Fruit fly (Drosophila melanogaster) whole organism, prepupa: Measurements from ENCODE around the gene CG18507.

ENCODE experiments used
- Blimp-1 ChIP-seq: fragments of 200-800 bp; sonication (Bioruptor generic); optimal IDR thresholded peaks from 3 replicates; lab custom pipeline; 2017; ENCODE audit warnings: missing biosample characterization, missing genetic modification characterization, mild to moderate bottlenecking, moderate library complexity, missing genetic modification reagents
- CG10631 ChIP-seq: fragments of 200-800 bp; sonication (Bioruptor generic); optimal IDR thresholded peaks from 2 replicates; lab custom pipeline; 2016; ENCODE audit warnings: missing biosample characterization, missing genetic modification characterization
- CG10669 ChIP-seq: fragments of 200-800 bp; sonication (Bioruptor generic); optimal IDR thresholded peaks from 3 replicates; lab custom pipeline; 2018; ENCODE audit warnings: missing biosample characterization, mild to moderate bottlenecking, missing genetic modification characterization, moderate library complexity
- CG11294 ChIP-seq: fragments of 200-800 bp; sonication (Bioruptor generic); IDR thresholded peaks from 2 replicates; pipeline ENCODE4 v1.3.6; 2022; ENCODE audit warnings: missing biosample characterization, missing genetic modification characterization
- CG11762 ChIP-seq: fragments of 200-800 bp; sonication (Bioruptor generic); optimal IDR thresholded peaks from 3 replicates; lab custom pipeline; 2016; ENCODE audit warnings: missing biosample characterization, missing genetic modification characterization; ENCODE audit not compliant: insufficient read depth
- CG11902 ChIP-seq: fragments of 200-800 bp; sonication (Bioruptor generic); optimal IDR thresholded peaks from 3 replicates; lab custom pipeline; 2016; ENCODE audit warnings: missing biosample characterization, missing genetic modification characterization
- CG15336 ChIP-seq: fragments of 200-800 bp; sonication (Bioruptor generic); IDR thresholded peaks from 2 replicates; pipeline ENCODE4 v1.3.6; 2022; ENCODE audit warnings: missing biosample characterization, missing genetic modification characterization
- CG1621 ChIP-seq: fragments of 200-800 bp; sonication (Bioruptor generic); optimal IDR thresholded peaks from 3 replicates; lab custom pipeline; 2018; ENCODE audit warnings: missing biosample characterization, mild to moderate bottlenecking, missing genetic modification characterization
- CG3032 ChIP-seq: fragments of 200-800 bp; optimal IDR thresholded peaks from 2 replicates; lab custom pipeline; 2019; ENCODE audit warnings: missing biosample characterization, mild to moderate bottlenecking, missing genetic modification characterization, moderate library complexity
- CG31627 ChIP-seq: fragments of 200-800 bp; sonication (Bioruptor generic); optimal IDR thresholded peaks from 3 replicates; lab custom pipeline; 2016; ENCODE audit warnings: missing biosample characterization, missing genetic modification characterization
- CG32006 ChIP-seq: fragments of 200-800 bp; sonication (Bioruptor generic); optimal IDR thresholded peaks from 3 replicates; lab custom pipeline; 2017; ENCODE audit warnings: missing biosample characterization, mild to moderate bottlenecking, missing genetic modification characterization
- CG34406 ChIP-seq: fragments of 200-800 bp; sonication (Bioruptor generic); optimal IDR thresholded peaks from 3 replicates; lab custom pipeline; 2016; ENCODE audit warnings: missing biosample characterization, missing genetic modification characterization
- CG3919 ChIP-seq: fragments of 200-800 bp; sonication (Bioruptor generic); optimal IDR thresholded peaks from 3 replicates; lab custom pipeline; 2016; ENCODE audit warnings: missing biosample characterization, missing genetic modification characterization
- CG4318 ChIP-seq: fragments of 200-800 bp; sonication (Bioruptor generic); optimal IDR thresholded peaks from 3 replicates; lab custom pipeline; 2017; ENCODE audit warnings: missing biosample characterization, mild to moderate bottlenecking, missing genetic modification characterization
- CG6163 ChIP-seq: fragments of 200-800 bp; sonication (Bioruptor generic); IDR thresholded peaks from 3 replicates; pipeline ENCODE4 v1.3.6; 2022; ENCODE audit warnings: missing biosample characterization, missing genetic modification characterization
- CG6276 ChIP-seq: fragments of 200-800 bp; sonication (Bioruptor generic); optimal IDR thresholded peaks from 2 replicates; lab custom pipeline; 2017; ENCODE audit warnings: missing biosample characterization, mild to moderate bottlenecking, missing genetic modification characterization
- CG6792 ChIP-seq: fragments of 200-800 bp; sonication (Bioruptor generic); optimal IDR thresholded peaks from 3 replicates; lab custom pipeline; 2016; ENCODE audit warnings: missing biosample characterization, missing genetic modification characterization
- CG6808 ChIP-seq: fragments of 200-800 bp; sonication (Bioruptor generic); optimal IDR thresholded peaks from 3 replicates; lab custom pipeline; 2017; ENCODE audit warnings: missing biosample characterization, missing genetic modification characterization, mild to moderate bottlenecking, moderate library complexity, missing genetic modification reagents
- CG6854 ChIP-seq: fragments of 200-800 bp; sonication (Bioruptor generic); optimal IDR thresholded peaks from 2 replicates; lab custom pipeline; 2017; ENCODE audit warnings: missing biosample characterization, mild to moderate bottlenecking, missing genetic modification characterization
- CG8119 ChIP-seq: fragments of 200-800 bp; sonication (Bioruptor generic); IDR thresholded peaks from 3 replicates; pipeline ENCODE4 v1.3.6; 2022; ENCODE audit warnings: missing biosample characterization, missing genetic modification characterization
- CG8632 ChIP-seq: fragments of 200-800 bp; sonication (Bioruptor generic); optimal IDR thresholded peaks from 3 replicates; lab custom pipeline; 2016; ENCODE audit warnings: missing biosample characterization, missing genetic modification characterization
- CG9139 ChIP-seq: fragments of 200-800 bp; sonication (Bioruptor generic); optimal IDR thresholded peaks from 3 replicates; lab custom pipeline; 2017; ENCODE audit warnings: missing biosample characterization, mild to moderate bottlenecking, missing genetic modification characterization
- Eip75B ChIP-seq: fragments of 200-800 bp; sonication (Bioruptor generic); optimal IDR thresholded peaks from 3 replicates; lab custom pipeline; 2016; ENCODE audit warnings: missing biosample characterization, missing genetic modification characterization
- Eip78C ChIP-seq: fragments of 200-800 bp; sonication (Bioruptor generic); peaks from one replicate; lab custom pipeline; 2016; ENCODE audit warnings: missing biosample characterization, missing genetic modification characterization
- Eip93F ChIP-seq: fragments of 200-800 bp; sonication (Bioruptor generic); optimal IDR thresholded peaks from 2 replicates; lab custom pipeline; 2016; ENCODE audit warnings: missing biosample characterization, mild to moderate bottlenecking, missing genetic modification characterization
- Ets96B ChIP-seq: fragments of 200-800 bp; optimal IDR thresholded peaks from 2 replicates; lab custom pipeline; 2019; ENCODE audit warnings: missing biosample characterization, mild to moderate bottlenecking, missing genetic modification characterization, moderate library complexity
- Gug ChIP-seq: fragments of 200-800 bp; sonication (Bioruptor generic); IDR thresholded peaks from 2 replicates; pipeline ENCODE4 v1.3.6; 2022; ENCODE audit warnings: missing biosample characterization, missing genetic modification characterization
- Lpt ChIP-seq: fragments of 200-800 bp; sonication (Bioruptor generic); optimal IDR thresholded peaks from 3 replicates; lab custom pipeline; 2016; ENCODE audit warnings: missing biosample characterization, missing genetic modification characterization
- Met ChIP-seq: fragments of 200-800 bp; sonication (Bioruptor generic); optimal IDR thresholded peaks from 3 replicates; lab custom pipeline; 2016; ENCODE audit warnings: missing biosample characterization, missing genetic modification characterization
- OdsH ChIP-seq: fragments of 200-800 bp; sonication (Bioruptor generic); optimal IDR thresholded peaks from 3 replicates; lab custom pipeline; 2016; ENCODE audit warnings: missing biosample characterization, missing genetic modification characterization
- Sox14 ChIP-seq: fragments of 200-800 bp; sonication (Bioruptor generic); optimal IDR thresholded peaks from 3 replicates; lab custom pipeline; 2016; ENCODE audit warnings: missing biosample characterization, missing genetic modification characterization
- acj6 ChIP-seq: fragments of 200-800 bp; sonication (Bioruptor generic); optimal IDR thresholded peaks from 3 replicates; lab custom pipeline; 2016; ENCODE audit warnings: missing biosample characterization, missing genetic modification characterization
- dac ChIP-seq: fragments of 200-800 bp; sonication (Bioruptor generic); optimal IDR thresholded peaks from 2 replicates; lab custom pipeline; 2017; ENCODE audit warnings: missing biosample characterization, mild to moderate bottlenecking, missing genetic modification characterization
- dsx ChIP-seq: fragments of 200-800 bp; optimal IDR thresholded peaks from 3 replicates; lab custom pipeline; 2019; ENCODE audit warnings: missing biosample characterization, mild to moderate bottlenecking, missing genetic modification characterization, moderate library complexity; ENCODE audit not compliant: poor library complexity, severe bottlenecking
- eg ChIP-seq: fragments of 200-800 bp; sonication (Bioruptor generic); IDR thresholded peaks from 3 replicates; pipeline ENCODE4 v1.3.6; 2022; ENCODE audit warnings: missing biosample characterization, missing genetic modification characterization
- esn ChIP-seq: fragments of 200-800 bp; sonication (Bioruptor generic); optimal IDR thresholded peaks from 2 replicates; lab custom pipeline; 2016; ENCODE audit warnings: missing biosample characterization, mild to moderate bottlenecking, missing genetic modification characterization, moderate library complexity
- fd59A ChIP-seq: fragments of 200-800 bp; sonication (Bioruptor generic); optimal IDR thresholded peaks from 2 replicates; lab custom pipeline; 2017; ENCODE audit warnings: missing biosample characterization, mild to moderate bottlenecking, missing genetic modification characterization, missing genetic modification reagents
- fd85E ChIP-seq: fragments of 200-800 bp; sonication (Bioruptor generic); optimal IDR thresholded peaks from 3 replicates; lab custom pipeline; 2016; ENCODE audit warnings: missing biosample characterization, missing genetic modification characterization
- fkh ChIP-seq: fragments of 200-800 bp; sonication (Bioruptor generic); optimal IDR thresholded peaks from 3 replicates; lab custom pipeline; 2017; ENCODE audit warnings: missing biosample characterization, mild to moderate bottlenecking, missing genetic modification characterization, moderate library complexity
- lz ChIP-seq: fragments of 200-800 bp; sonication (Bioruptor generic); optimal IDR thresholded peaks from 3 replicates; lab custom pipeline; 2016; ENCODE audit warnings: missing biosample characterization, missing genetic modification characterization
- net ChIP-seq: fragments of 200-800 bp; sonication (Bioruptor generic); optimal IDR thresholded peaks from 3 replicates; lab custom pipeline; 2016; ENCODE audit warnings: missing biosample characterization, missing genetic modification characterization
- pdm3 ChIP-seq: fragments of 200-800 bp; sonication (Bioruptor generic); optimal IDR thresholded peaks from 3 replicates; lab custom pipeline; 2016; ENCODE audit warnings: missing biosample characterization, missing genetic modification characterization
- salr ChIP-seq, 2 experiments: fragments of 200-800 bp; sonication (Bioruptor generic); optimal IDR thresholded peaks; 3 replicates each; lab custom pipeline; 2016 to 2018; ENCODE audit warnings: missing biosample characterization in 2 of 2, missing genetic modification characterization in 2 of 2, mild to moderate bottlenecking in 1 of 2
- spab ChIP-seq: fragments of 200-800 bp; sonication (Bioruptor generic); optimal IDR thresholded peaks from 2 replicates; lab custom pipeline; 2017; ENCODE audit warnings: missing biosample characterization, mild to moderate bottlenecking, missing genetic modification characterization, missing genetic modification reagents
- ss ChIP-seq, 2 experiments: fragments of 200-800 bp; sonication (Bioruptor generic); optimal IDR thresholded peaks; 2 replicates in 1 of 2; 3 replicates in 1 of 2; lab custom pipeline; 2017 to 2018; ENCODE audit warnings: mild to moderate bottlenecking in 2 of 2, missing biosample characterization in 2 of 2, missing genetic modification characterization in 2 of 2, moderate library complexity in 1 of 2
- svp ChIP-seq: fragments of 200-800 bp; sonication (Bioruptor generic); peaks from one replicate; lab custom pipeline; 2016; ENCODE audit warnings: missing biosample characterization, missing genetic modification characterization
- vri ChIP-seq: fragments of 200-800 bp; sonication (Bioruptor generic); optimal IDR thresholded peaks from 3 replicates; lab custom pipeline; 2016; ENCODE audit warnings: missing biosample characterization, mild to moderate bottlenecking, missing genetic modification characterization

Gene CG18507

DNA sequence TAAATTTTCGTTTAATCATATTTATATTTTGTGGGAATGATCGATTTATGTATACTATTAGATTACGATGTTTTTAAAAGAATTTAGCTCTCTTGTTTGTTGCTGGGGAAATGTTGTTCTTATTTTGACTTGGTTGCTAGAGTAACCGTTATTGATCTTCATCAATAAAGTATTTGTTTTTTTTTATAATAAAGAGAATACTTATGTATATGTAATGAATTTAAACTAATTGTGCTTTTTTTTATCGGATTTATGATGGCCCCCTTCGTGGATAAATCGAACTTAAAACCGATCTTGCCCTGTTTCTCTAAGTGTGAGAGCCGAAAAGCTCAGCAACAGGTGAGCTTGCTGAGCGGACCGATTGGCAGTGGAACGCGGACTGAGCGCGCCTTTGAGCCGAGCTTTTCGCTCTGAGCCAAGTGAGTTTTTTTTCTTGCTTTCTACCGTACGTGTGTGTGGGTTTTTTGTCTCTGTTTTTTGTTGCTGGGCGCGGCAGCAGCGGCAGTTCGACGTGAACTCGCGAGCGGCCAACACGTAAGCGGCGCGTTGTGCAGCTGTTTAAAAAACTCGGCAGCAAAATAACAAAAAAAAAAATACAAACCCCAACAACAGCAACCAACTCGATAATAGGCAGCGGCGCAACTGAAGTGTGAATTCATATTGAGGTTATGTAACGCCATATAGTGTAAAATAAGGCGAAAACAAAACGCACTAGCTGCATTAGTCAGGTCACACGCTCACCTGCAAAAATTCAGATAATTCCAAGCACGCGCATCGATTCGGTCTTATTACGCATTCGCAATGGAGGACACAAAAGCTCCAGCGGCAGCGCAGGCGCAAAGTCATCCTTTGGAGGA is at the start of gene CG18507:
CG18507 (plus strand) TSS at position 501 of the 857 bp plus-strand sequence.
- no peak for TF ChIP-seq CG11762 (GFP tag; lab: Kevin White, UChicago)
- TF ChIP-seq CG32006, result peak; percentile 34
- TF ChIP-seq Gug, result no peak
- peak; percentile 57 for TF ChIP-seq CG6276 (GFP tag; lab: Kevin White, UChicago)
- no peak for TF ChIP-seq CG4318 (GFP tag; lab: Kevin White, UChicago)
- no peak for TF ChIP-seq lz (GFP tag; lab: Kevin White, UChicago)
- TF ChIP-seq CG3919 (GFP tag; lab: Kevin White, UChicago), result peak; percentile 25
- TF ChIP-seq net (GFP tag; lab: Kevin White, UChicago), result peak; percentile 48
- peak; percentile 32 for TF ChIP-seq acj6
- peak; percentile 75 for TF ChIP-seq CG1621 (tag; lab: Kevin White, UChicago)
- TF ChIP-seq fkh (GFP tag; lab: Kevin White, UChicago), result peak; percentile 15
- peak; percentile 9 for TF ChIP-seq CG11902 (GFP tag; lab: Kevin White, UChicago)
- peak; percentile 68 for TF ChIP-seq CG6808 (GFP tag; lab: Kevin White, UChicago)
- no peak for TF ChIP-seq fd85E (GFP tag; lab: Kevin White, UChicago)
- peak; percentile 78 for TF ChIP-seq CG9139 (GFP tag; lab: Kevin White, UChicago)
- TF ChIP-seq spab, result peak; percentile 42
- peak; percentile 58 for TF ChIP-seq Ets96B (tag; lab: Kevin White, UChicago)
- TF ChIP-seq Eip75B (GFP tag; lab: Kevin White, UChicago), result no peak
- peak; percentile 92 for TF ChIP-seq CG6163 (GFP tag; lab: Robert Waterston, UW)
- peak; percentile 67; the same call in 2 of the 3 replicates for TF ChIP-seq CG8119 (GFP tag; lab: Robert Waterston, UW)
- TF ChIP-seq dsx (GFP tag; lab: Kevin White, UChicago), result peak; percentile 59
- TF ChIP-seq CG10631 (GFP tag; lab: Kevin White, UChicago), result peak; percentile 4
- peak; percentile 31 for TF ChIP-seq vri (GFP tag; lab: Kevin White, UChicago)
- TF ChIP-seq Lpt (GFP tag; lab: Kevin White, UChicago), result peak; percentile 39
- peak; percentile 24 for TF ChIP-seq OdsH (GFP tag; lab: Kevin White, UChicago)
- peak; percentile 5 for TF ChIP-seq CG31627 (GFP tag; lab: Kevin White, UChicago)
- peak; percentile 4 for TF ChIP-seq CG8632
- peak; percentile 22 for TF ChIP-seq CG34406 (GFP tag; lab: Kevin White, UChicago)
- no peak for TF ChIP-seq Sox14 (GFP tag; lab: Kevin White, UChicago)
- no peak for TF ChIP-seq fd59A (GFP tag; lab: Kevin White, UChicago)
- TF ChIP-seq CG3032 (tag; lab: Kevin White, UChicago), result peak; percentile 61
- TF ChIP-seq Eip93F (GFP tag; lab: Kevin White, UChicago), result no peak
- peak; percentile 89; the same call in 2 of the 3 replicates for TF ChIP-seq eg (GFP tag; lab: Robert Waterston, UW)
- no peak for TF ChIP-seq dac (GFP tag; lab: Kevin White, UChicago)
- TF ChIP-seq Eip78C (GFP tag; lab: Kevin White, UChicago), result peak; percentile 58
- no peak for TF ChIP-seq CG6792 (GFP tag; lab: Kevin White, UChicago)
- TF ChIP-seq esn (GFP tag; lab: Kevin White, UChicago), result peak; percentile 48
- TF ChIP-seq ss (GFP tag; optimal IDR thresholded peaks at IDR 0.05; lab: Kevin White, UChicago), result peak; percentile 69 to 76
- TF ChIP-seq CG10669 (GFP tag; lab: Kevin White, UChicago), result peak; percentile 64
- peak; percentile 54 for TF ChIP-seq CG6854 (GFP tag; lab: Kevin White, UChicago)
- no peak for TF ChIP-seq pdm3 (GFP tag; lab: Kevin White, UChicago)
- TF ChIP-seq CG15336 (GFP tag; lab: Robert Waterston, UW), result peak; percentile 75
- TF ChIP-seq salr (GFP tag; optimal IDR thresholded peaks at IDR 0.05; lab: Kevin White, UChicago), result peak; percentile 13 to 38
- no peak for TF ChIP-seq Blimp-1
- TF ChIP-seq CG11294 (GFP tag; lab: Robert Waterston, UW), result no peak
- TF ChIP-seq Met (GFP tag; lab: Kevin White, UChicago), result peak; percentile 48
- peak; percentile 75 for TF ChIP-seq svp
- TF ChIP-seq, all 60 proteins: peak for 33
